Worm (Caenorhabditis elegans): Measurements from ENCODE around the gene F26F2.13.
"Not testable (repeated sequence)": the region's sequence is repeated elsewhere in the genome, so short reads cannot be mapped to it uniquely, and the experiment has no call there.

DNA sequence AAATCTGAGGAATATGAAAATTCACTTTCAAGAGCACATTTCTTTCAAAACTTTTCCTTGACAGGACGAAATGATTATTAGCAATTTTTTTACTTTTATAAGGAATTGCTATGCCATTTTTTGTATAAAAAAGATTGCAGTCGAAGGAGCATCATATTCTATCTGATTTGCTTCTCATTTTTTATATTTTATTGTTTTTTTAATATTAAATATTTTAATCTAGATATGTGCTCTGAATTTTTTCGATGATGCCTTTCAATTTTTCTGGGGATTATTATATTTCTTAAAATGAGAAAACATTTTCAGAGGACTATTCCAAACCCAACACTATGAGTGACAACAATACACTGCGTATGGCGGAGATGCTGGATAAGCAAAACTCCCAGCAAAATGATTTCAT is at the start of gene F26F2.13:
- TF ChIP-seq mdl-1 (tag; optimal IDR thresholded peaks at IDR 0.05); skn-1 (tag; optimal IDR thresholded peaks at IDR 0.05); F13H6.1 (tag; optimal IDR thresholded peaks at IDR 0.05); ama-1 (optimal IDR thresholded peaks at IDR 0.05); snpc-4 (tag; optimal IDR thresholded peaks at IDR 0.05); mab-5 (tag; optimal IDR thresholded peaks at IDR 0.05); aly-2 (tag; optimal IDR thresholded peaks at IDR 0.05); ztf-11 (tag; optimal IDR thresholded peaks at IDR 0.05); lin-39 (tag; optimal IDR thresholded peaks at IDR 0.05); lin-13 (GFP tag; optimal IDR thresholded peaks at IDR 0.05): not testable (repeated sequence)

Measured in whole organism, L2 larva.